Fruit fly (Drosophila melanogaster) Kc167 (cell line): ENCODE data around the gene ND-B14.5A.

Experiments
- Myc ChIP-seq: fragments of >200 bp; optimal IDR thresholded peaks from 2 replicates; lab custom pipeline; 2017; ENCODE audit warnings: missing external identifiers
- Sin3A ChIP-seq: fragments of >200 bp; optimal IDR thresholded peaks from 2 replicates; lab custom pipeline; 2018; ENCODE audit warnings: missing external identifiers
- h ChIP-seq: fragments of >200 bp; optimal IDR thresholded peaks from 3 replicates; lab custom pipeline; 2018; ENCODE audit warnings: missing external identifiers
- insv ChIP-seq: fragments of >200 bp; optimal IDR thresholded peaks from 3 replicates; lab custom pipeline; 2018; ENCODE audit warnings: missing external identifiers
- psq ChIP-seq: fragments of >200 bp; optimal IDR thresholded peaks from 2 replicates; lab custom pipeline; 2017; ENCODE audit warnings: missing external identifiers
- ttk ChIP-seq: sonication (Bioruptor generic); optimal IDR thresholded peaks from 2 replicates; lab custom pipeline; 2017; ENCODE audit warnings: missing external identifiers

- TF ChIP-seq insv (no peak), Myc (lab: Kevin White, UChicago) (no peak), h (no peak), ttk (lab: Kevin White, UChicago) (no peak), psq (no peak), Sin3A (lab: Kevin White, UChicago) (no peak)
Measured at dm6 chrX:2125527-2126088, 46.7 kb upstream of the ND-B14.5A start.
